Worm (Caenorhabditis elegans) whole organism, young adult: Measurements from ENCODE around the gene igcm-3.
A peak's percentile ranks its signal among the peaks of the same experiment; 100 is the strongest.

ENCODE experiments used
- C17E4.6 ChIP-seq: fragments of 200-800 bp; sonication (Bioruptor generic); IDR thresholded peaks from 2 replicates; pipeline ENCODE4 v1.3.6; 2022; ENCODE audit warnings: missing genetic modification reagents, missing genetic modification characterization, missing compliant biosample characterization
- D2030.7 ChIP-seq: fragments of 200-800 bp; sonication (Bioruptor generic); IDR thresholded peaks from 2 replicates; pipeline ENCODE4 v1.3.6; 2022; ENCODE audit warnings: missing genetic modification reagents, missing genetic modification characterization, missing compliant biosample characterization
- F10E7.11 ChIP-seq: sonication (generic microtip); optimal IDR thresholded peaks from 2 replicates; lab custom pipeline; 2017; ENCODE audit warnings: mild to moderate bottlenecking, missing genetic modification characterization, moderate library complexity, missing compliant biosample characterization
- F52B5.7 ChIP-seq: sonication (generic microtip); optimal IDR thresholded peaks from 2 replicates; lab custom pipeline; 2016; ENCODE audit warnings: mild to moderate bottlenecking, missing genetic modification characterization, missing compliant biosample characterization
- F57C9.4 ChIP-seq: sonication (generic microtip); optimal IDR thresholded peaks from 2 replicates; lab custom pipeline; 2017; ENCODE audit warnings: mild to moderate bottlenecking, missing genetic modification characterization, missing compliant biosample characterization
- K12H6.12 ChIP-seq: fragments of 200-800 bp; sonication (Bioruptor generic); optimal IDR thresholded peaks from 2 replicates; lab custom pipeline; 2018; ENCODE audit warnings: mild to moderate bottlenecking, missing genetic modification characterization, missing compliant biosample characterization
- T26A5.8 ChIP-seq: sonication (generic microtip); optimal IDR thresholded peaks from 2 replicates; lab custom pipeline; 2016; ENCODE audit warnings: missing genetic modification characterization, missing compliant biosample characterization
- Y56A3A.18 ChIP-seq: fragments of 200-800 bp; sonication (Bioruptor generic); IDR thresholded peaks from 2 replicates; pipeline ENCODE4 v1.3.6; 2022; ENCODE audit warnings: missing genetic modification reagents, missing genetic modification characterization, missing compliant biosample characterization
- Y67H2A.10 ChIP-seq: fragments of 200-800 bp; sonication (Bioruptor generic); conservative IDR thresholded peaks from 2 replicates; pipeline ENCODE4 v1.3.6; 2022; ENCODE audit warnings: missing genetic modification reagents, missing genetic modification characterization, missing compliant biosample characterization
- Y79H2A.3 ChIP-seq: fragments of 200-800 bp; sonication (Bioruptor generic); conservative IDR thresholded peaks from 2 replicates; pipeline ENCODE4 v1.3.6; 2022; ENCODE audit warnings: missing genetic modification reagents, missing genetic modification characterization, missing compliant biosample characterization
- ZK185.1 ChIP-seq: sonication (generic microtip); optimal IDR thresholded peaks from 2 replicates; lab custom pipeline; 2016; ENCODE audit warnings: mild to moderate bottlenecking, missing genetic modification characterization, missing compliant biosample characterization; ENCODE audit not compliant: poor library complexity, severe bottlenecking
- ama-1 ChIP-seq, 3 experiments: fragments of 150-350 bp in 1 of 3; sonication (generic microtip) in 2 of 3; optimal IDR thresholded peaks; 2 replicates each; lab custom pipeline; 2014 to 2018; ENCODE audit warnings: missing biosample characterization in 2 of 3, missing genetic modification characterization in 2 of 3, missing genetic modification reagents in 2 of 3
- aptf-2 ChIP-seq: fragments of 200-800 bp; sonication (Bioruptor generic); conservative IDR thresholded peaks from 2 replicates; pipeline ENCODE4 v1.3.6; 2022; ENCODE audit warnings: missing genetic modification reagents, missing genetic modification characterization, missing compliant biosample characterization
- atf-7 ChIP-seq: sonication (generic microtip); optimal IDR thresholded peaks from 2 replicates; lab custom pipeline; 2017; ENCODE audit warnings: mild to moderate bottlenecking, missing genetic modification characterization, missing compliant biosample characterization
- athp-1 ChIP-seq: sonication (generic microtip); optimal IDR thresholded peaks from 2 replicates; lab custom pipeline; 2017; ENCODE audit warnings: mild to moderate bottlenecking, missing genetic modification characterization, missing compliant biosample characterization
- cebp-2 ChIP-seq: fragments of 200-800 bp; sonication (Bioruptor generic); IDR thresholded peaks from 2 replicates; pipeline ENCODE4 v1.3.6; 2022; ENCODE audit warnings: missing genetic modification characterization, missing compliant biosample characterization
- ceh-100 ChIP-seq: fragments of 200-800 bp; sonication (Bioruptor generic); IDR thresholded peaks from 2 replicates; pipeline ENCODE4 v1.3.6; 2022; ENCODE audit warnings: missing genetic modification reagents, missing genetic modification characterization, missing compliant biosample characterization
- ceh-58 ChIP-seq: fragments of 200-800 bp; sonication (Bioruptor generic); IDR thresholded peaks from 2 replicates; pipeline ENCODE4 v1.3.6; 2022; ENCODE audit warnings: missing genetic modification characterization, missing compliant biosample characterization
- dpff-1 ChIP-seq: sonication (generic microtip); optimal IDR thresholded peaks from 2 replicates; lab custom pipeline; 2017; ENCODE audit warnings: mild to moderate bottlenecking, missing genetic modification characterization, missing compliant biosample characterization
- efl-1 ChIP-seq: fragments of 150-350 bp; optimal IDR thresholded peaks from 2 replicates; lab custom pipeline; 2014; ENCODE audit warnings: missing biosample characterization, missing genetic modification reagents, missing genetic modification characterization
- egrh-3 ChIP-seq: fragments of 200-800 bp; sonication (Bioruptor generic); IDR thresholded peaks from 2 replicates; pipeline ENCODE4 v1.3.6; 2022; ENCODE audit warnings: missing genetic modification reagents, missing genetic modification characterization, missing compliant biosample characterization
- ekl-4 ChIP-seq: fragments of 200-800 bp; sonication (Bioruptor generic); IDR thresholded peaks from 2 replicates; pipeline ENCODE4 v1.3.6; 2022; ENCODE audit warnings: missing genetic modification reagents, missing genetic modification characterization, missing compliant biosample characterization
- hlh-12 ChIP-seq: sonication (generic microtip); optimal IDR thresholded peaks from 2 replicates; lab custom pipeline; 2016; ENCODE audit warnings: missing genetic modification characterization, missing compliant biosample characterization
- hmg-1.2 ChIP-seq: fragments of 200-800 bp; sonication (Bioruptor generic); IDR thresholded peaks from 2 replicates; pipeline ENCODE4 v1.3.6; 2022; ENCODE audit warnings: missing genetic modification reagents, missing genetic modification characterization, missing compliant biosample characterization
- lin-26 ChIP-seq: fragments of 200-800 bp; sonication (Bioruptor generic); IDR thresholded peaks from 2 replicates; pipeline ENCODE4 v1.3.6; 2022; ENCODE audit warnings: missing genetic modification reagents, missing genetic modification characterization, missing compliant biosample characterization
- lin-35 ChIP-seq, 3 experiments: fragments of 150-350 bp in 2 of 3; sonication (generic microtip) in 1 of 3; optimal IDR thresholded peaks; 2 replicates each; lab custom pipeline; 2014 to 2018; ENCODE audit warnings: missing biosample characterization in 3 of 3, missing genetic modification characterization in 3 of 3, missing genetic modification reagents in 3 of 3
- lin-54 ChIP-seq: fragments of 200-800 bp; sonication (Bioruptor generic); optimal IDR thresholded peaks from 2 replicates; lab custom pipeline; 2018; ENCODE audit warnings: mild to moderate bottlenecking, missing genetic modification characterization, missing compliant biosample characterization
- lsl-1 ChIP-seq: fragments of 200-800 bp; sonication (Bioruptor generic); optimal IDR thresholded peaks from 2 replicates; lab custom pipeline; 2018; ENCODE audit warnings: mild to moderate bottlenecking, missing genetic modification characterization, moderate library complexity, missing compliant biosample characterization
- mcd-1 ChIP-seq: fragments of 200-800 bp; sonication (Bioruptor generic); IDR thresholded peaks from 2 replicates; pipeline ENCODE4 v1.3.6; 2022; ENCODE audit warnings: missing genetic modification reagents, missing genetic modification characterization, missing compliant biosample characterization
- mel-28 ChIP-seq: sonication (generic microtip); optimal IDR thresholded peaks from 2 replicates; lab custom pipeline; 2016; ENCODE audit warnings: borderline replicate concordance, mild to moderate bottlenecking, missing genetic modification characterization, missing compliant biosample characterization
- mes-4 ChIP-seq: sonication (generic microtip); optimal IDR thresholded peaks from 2 replicates; lab custom pipeline; 2016; ENCODE audit warnings: missing genotype, missing genetic modification characterization, missing compliant biosample characterization
- nhr-80 ChIP-seq: sonication (generic microtip); optimal IDR thresholded peaks from 2 replicates; lab custom pipeline; 2016; ENCODE audit warnings: missing genetic modification characterization, missing compliant biosample characterization
- snpc-1.1 ChIP-seq: sonication (generic microtip); optimal IDR thresholded peaks from 2 replicates; lab custom pipeline; 2017; ENCODE audit warnings: missing genetic modification characterization, mild to moderate bottlenecking, missing compliant biosample characterization, antibody characterized with exemption, moderate library complexity, missing genotype, missing genetic modification reagents; ENCODE audit not compliant: insufficient read depth
- snpc-4 ChIP-seq, 5 experiments: fragments of 150-350 bp in 1 of 5; sonication (generic microtip) in 4 of 5; optimal IDR thresholded peaks; 2 replicates each; lab custom pipeline; 2014 to 2018; ENCODE audit warnings: missing genetic modification characterization in 5 of 5, missing biosample characterization in 3 of 5, antibody characterized with exemption in 2 of 5, mild to moderate bottlenecking in 2 of 5, missing compliant biosample characterization in 2 of 5, missing genotype in 2 of 5, moderate library complexity in 2 of 5, missing genetic modification reagents in 1 of 5
- unc-130 ChIP-seq: sonication (generic microtip); optimal IDR thresholded peaks from 2 replicates; lab custom pipeline; 2016; ENCODE audit warnings: missing genetic modification reagents, missing genetic modification characterization, missing compliant biosample characterization
- xnd-1 ChIP-seq: sonication (generic microtip); optimal IDR thresholded peaks from 2 replicates; lab custom pipeline; 2016; ENCODE audit warnings: missing genotype, missing genetic modification reagents, missing genetic modification characterization, missing compliant biosample characterization
- zfh-2 ChIP-seq: fragments of 200-800 bp; sonication (Bioruptor generic); conservative IDR thresholded peaks from 2 replicates; pipeline ENCODE4 v1.3.6; 2022; ENCODE audit warnings: missing genetic modification reagents, missing genetic modification characterization, missing compliant biosample characterization
- zim-3 ChIP-seq: sonication (generic microtip); optimal IDR thresholded peaks from 2 replicates; lab custom pipeline; 2017; ENCODE audit warnings: mild to moderate bottlenecking, missing genetic modification characterization, moderate library complexity, missing compliant biosample characterization
- ztf-28 ChIP-seq: fragments of 200-800 bp; sonication (Bioruptor generic); IDR thresholded peaks from 2 replicates; pipeline ENCODE4 v1.3.6; 2022; ENCODE audit warnings: missing genetic modification reagents, missing genetic modification characterization, missing compliant biosample characterization

Gene igcm-3

DNA sequence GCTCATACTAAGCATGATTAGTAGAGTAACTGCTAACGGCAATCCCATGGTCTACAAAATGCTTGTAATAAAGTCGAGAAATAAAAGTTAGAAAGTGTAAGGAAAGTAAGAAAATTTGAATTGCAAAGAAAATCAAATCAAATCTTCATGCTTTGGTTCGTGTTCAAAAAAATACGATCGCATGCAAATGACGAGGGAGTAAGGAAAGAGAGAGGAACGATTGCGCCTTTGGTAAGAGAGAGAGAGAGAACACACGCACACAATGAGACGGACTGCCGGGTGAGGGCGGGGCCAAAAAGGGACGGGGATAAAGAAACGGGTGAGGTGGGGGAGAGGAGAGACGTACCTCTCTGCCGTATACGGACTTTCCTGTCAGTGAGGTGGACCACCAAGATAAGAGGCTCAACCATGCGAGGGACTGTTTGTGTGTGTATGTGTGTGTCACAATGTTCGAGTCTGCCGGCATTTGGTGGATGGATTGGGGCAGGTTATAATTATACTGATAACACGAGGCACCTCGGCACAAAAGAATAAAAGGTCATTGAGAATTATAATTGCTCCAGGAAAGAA, at the start of gene igcm-3:
Gene igcm-3 (minus strand): TSS at position 51 of the 570 bp plus-strand sequence.
- TF ChIP-seq lin-54 (no peak), ama-1 (optimal IDR thresholded peaks at IDR 0.05; lab: Kevin White, UChicago) (no peak), ama-1 (GFP tag; optimal IDR thresholded peaks at IDR 0.05; lab: Kevin White, UChicago) (no peak), Y67H2A.10 (GFP tag; lab: Robert Waterston, UW) (no peak), zfh-2 (GFP tag; lab: Robert Waterston, UW) (peak; percentile 45; the same call in 1 of the 2 replicates)

DNA sequence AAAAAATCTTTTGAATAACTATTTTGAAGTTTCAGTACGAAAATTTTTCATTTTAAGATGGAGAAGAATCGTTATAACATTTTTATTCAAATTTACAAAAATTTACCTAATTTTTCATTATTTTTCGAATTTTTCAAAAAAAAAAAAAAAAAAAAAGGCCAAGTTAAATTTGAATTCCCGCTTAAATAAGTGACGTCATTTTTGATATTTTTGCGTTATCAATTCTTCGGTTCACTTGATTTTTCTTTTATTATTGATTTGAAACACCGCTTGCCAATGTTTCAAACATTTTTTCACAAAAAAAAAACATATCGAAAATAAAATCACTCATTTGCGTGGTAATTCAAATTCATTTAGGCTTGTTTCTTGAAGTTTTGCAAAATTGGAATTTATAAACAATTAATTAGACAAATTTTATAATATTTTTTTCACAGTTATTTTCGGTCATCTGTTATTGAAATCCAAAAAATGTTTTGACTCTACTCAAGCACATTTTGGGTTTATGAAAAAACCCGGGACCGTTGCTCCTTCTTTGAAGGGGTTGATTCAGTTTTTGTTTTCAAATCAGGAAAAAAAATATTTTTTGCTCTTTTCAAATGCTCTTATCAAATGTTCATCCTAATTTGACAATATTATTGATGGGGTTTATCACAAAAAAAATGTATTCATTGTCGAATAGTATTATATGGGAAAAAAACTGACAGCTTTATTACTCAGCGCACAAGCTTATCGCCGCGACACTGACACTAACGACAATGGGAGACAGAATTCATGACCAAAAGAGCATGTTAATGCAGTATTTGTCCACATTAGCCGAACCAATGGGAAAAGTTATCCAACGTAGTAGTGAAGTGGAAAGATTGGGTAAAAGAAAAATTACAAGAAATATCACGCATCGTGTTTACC, 48.6 kb upstream of the igcm-3 start:
- TF ChIP-seq cebp-2 (GFP tag; lab: Robert Waterston, UW) (no peak), nhr-80 (tag; lab: Kevin White, UChicago) (peak; percentile 53)

DNA sequence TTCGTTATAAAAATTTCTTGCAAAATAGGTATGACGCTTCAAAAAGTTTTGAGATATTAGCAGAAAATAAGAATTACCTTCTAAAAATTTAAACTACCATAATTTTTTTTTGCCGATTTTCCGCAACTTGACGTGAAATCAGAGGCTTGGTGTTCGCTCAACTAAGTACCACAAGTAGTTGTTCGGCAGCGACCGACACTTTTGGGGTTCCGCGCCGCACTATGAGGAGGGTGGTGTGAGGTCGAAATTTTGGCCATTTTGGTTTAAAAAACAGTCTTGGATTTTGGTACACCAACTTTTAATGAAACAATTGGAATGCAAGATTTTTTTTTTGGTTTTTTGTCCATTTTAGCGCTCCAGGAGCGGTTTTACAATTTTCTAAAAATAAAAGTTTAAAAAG, 47.2 kb upstream of the igcm-3 start:
- TF ChIP-seq ZK185.1 (tag; lab: Kevin White, UChicago) (no peak), snpc-4 (GFP tag; optimal IDR thresholded peaks at IDR 0.05; lab: Kevin White, UChicago) (peak; percentile 29), snpc-4 (tag; optimal IDR thresholded peaks at IDR 0.05; lab: Kevin White, UChicago) (peak in 2 of 4 experiments; percentile 85 to 91), ama-1 (optimal IDR thresholded peaks at IDR 0.05; lab: Kevin White, UChicago) (no peak), ama-1 (GFP tag; optimal IDR thresholded peaks at IDR 0.05; lab: Kevin White, UChicago) (no peak), Y79H2A.3 (GFP tag; lab: Robert Waterston, UW) (no peak), hmg-1.2 (peak; percentile 31; the same call in 1 of the 2 replicates), snpc-1.1 (tag; lab: Kevin White, UChicago) (peak; percentile 66), mel-28 (no peak), mcd-1 (no peak), lsl-1 (GFP tag; lab: Kevin White, UChicago) (no peak)

DNA sequence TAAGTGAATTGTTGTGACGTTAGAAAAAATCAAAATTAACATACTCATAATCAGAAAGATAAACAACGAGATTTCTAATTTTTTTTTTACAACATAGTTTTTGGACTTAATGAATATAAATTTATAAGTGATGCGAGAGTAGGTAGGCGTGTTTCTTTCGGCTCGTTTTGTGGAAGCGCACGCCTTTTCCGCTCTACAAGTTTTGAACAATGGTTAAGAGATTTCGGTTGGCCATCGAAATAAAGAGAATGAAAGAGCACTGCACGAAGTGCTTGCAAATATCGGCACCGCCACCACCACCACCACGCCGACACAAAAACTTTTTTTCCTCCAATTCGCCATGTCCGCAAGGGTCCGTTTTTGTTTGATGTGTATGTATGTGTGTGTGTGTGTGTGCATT, 43.2 kb upstream of the igcm-3 start:
- TF ChIP-seq ekl-4 (GFP tag; lab: Robert Waterston, UW) (no peak), efl-1 (no peak), K12H6.12 (no peak), D2030.7 (GFP tag; lab: Robert Waterston, UW) (no peak), lin-54 (no peak), lin-26 (GFP tag; lab: Robert Waterston, UW) (no peak), lin-35 (GFP tag; optimal IDR thresholded peaks at IDR 0.05; lab: Kevin White, UChicago) (no peak)

DNA sequence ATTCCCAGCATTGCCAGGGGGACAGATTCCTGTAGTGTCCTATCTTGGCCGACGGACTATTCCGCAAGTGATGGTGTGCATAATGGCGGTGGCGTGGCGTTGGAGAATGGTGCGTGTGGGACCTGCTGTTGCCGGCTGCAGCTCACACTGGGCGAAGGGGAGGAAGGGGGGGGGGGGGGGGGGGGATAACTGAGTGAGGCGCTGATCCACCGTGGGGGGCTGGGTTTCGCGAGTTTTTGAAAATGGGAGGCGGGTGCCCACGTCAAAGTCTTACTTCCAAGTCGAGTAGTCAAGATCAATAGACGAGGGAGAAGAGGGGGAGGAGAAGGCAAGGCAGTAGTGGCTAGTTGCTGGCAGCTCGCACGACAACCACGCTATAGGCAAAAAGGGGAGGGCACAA, 25.8 kb upstream of the igcm-3 start:
- TF ChIP-seq F52B5.7 (tag; lab: Kevin White, UChicago) (no peak), ceh-100 (GFP tag; lab: Robert Waterston, UW) (no peak), hlh-12 (tag; lab: Kevin White, UChicago) (no peak), Y56A3A.18 (no peak), athp-1 (no peak), F10E7.11 (tag; lab: Kevin White, UChicago) (peak; percentile 56), nhr-80 (tag; lab: Kevin White, UChicago) (no peak), dpff-1 (tag; lab: Kevin White, UChicago) (no peak), lin-26 (GFP tag; lab: Robert Waterston, UW) (0 out of 2 replicates have a peak, but pooled peaks have one; percentile 51), F57C9.4 (tag; lab: Kevin White, UChicago) (no peak), ceh-58 (GFP tag; lab: Robert Waterston, UW) (no peak), aptf-2 (GFP tag; lab: Robert Waterston, UW) (no peak), zim-3 (no peak), ztf-28 (GFP tag; lab: Robert Waterston, UW) (no peak), mes-4 (tag; lab: Kevin White, UChicago) (no peak), egrh-3 (GFP tag; lab: Robert Waterston, UW) (peak; percentile 95), atf-7 (tag; lab: Kevin White, UChicago) (no peak), xnd-1 (tag; lab: Kevin White, UChicago) (no peak), C17E4.6 (GFP tag; lab: Robert Waterston, UW) (0 out of 2 replicates have a peak, but pooled peaks have one; percentile 20), unc-130 (no peak), T26A5.8 (tag; lab: Kevin White, UChicago) (no peak)
